ENCODE assay signal across 1 fruit fly cellular context in genomic region chr2L:4118983-4119670, dm6.
TF ChIP-seq lines count a peak whose summit lies in the region.

No protein-coding gene starts in this region.

TF ChIP-seq in whole organism, embryonic, 481 proteins besides CTCF, POLR2A, EP300 and RAD21 (continued from another document and continues in another):
- TF ChIP-seq lov (optimal IDR thresholded peaks at IDR 0.05; lab: Kevin White, UChicago) (no peak), lov (GFP tag; IDR thresholded peaks at IDR 0.05; lab: Robert Waterston, UW) (peak; percentile 84), Nf-YA (GFP tag; IDR thresholded peaks at IDR 0.05; lab: Robert Waterston, UW) (peak; percentile 65), Blimp-1 (GFP tag; optimal IDR thresholded peaks at IDR 0.05; lab: Kevin White, UChicago) (peak; percentile 89), en (GFP tag; optimal IDR thresholded peaks at IDR 0.05; lab: Kevin White, UChicago) (peak; percentile 48), CG14050 (GFP tag; IDR thresholded peaks at IDR 0.05; lab: Robert Waterston, UW) (peak; percentile 68; the same call in 2 of the 3 replicates), CG9215 (GFP tag; IDR thresholded peaks at IDR 0.05; lab: Robert Waterston, UW) (peak; percentile 58; the same call in 1 of the 2 replicates), CG3995 (GFP tag; optimal IDR thresholded peaks at IDR 0.05; lab: Kevin White, UChicago) (no peak), Adf1 (GFP tag; IDR thresholded peaks at IDR 0.05; lab: Robert Waterston, UW) (peak; percentile 27; the same call in 1 of the 2 replicates), Vsx1 (GFP tag; optimal IDR thresholded peaks at IDR 0.05; lab: Kevin White, UChicago) (peak; percentile 48), abd-A (tag; optimal IDR thresholded peaks at IDR 0.05; lab: Kevin White, UChicago) (no peak), Poxn (GFP tag; IDR thresholded peaks at IDR 0.05; lab: Robert Waterston, UW) (no peak), CG17612 (GFP tag; IDR thresholded peaks at IDR 0.05; lab: Robert Waterston, UW) (no peak; the same call in 1 of the 2 replicates), CG7987 (GFP tag; optimal IDR thresholded peaks at IDR 0.05; lab: Kevin White, UChicago) (no peak), mam (GFP tag; optimal IDR thresholded peaks at IDR 0.05; lab: Kevin White, UChicago) (peak; percentile 71), zf30C (GFP tag; optimal IDR thresholded peaks at IDR 0.05; lab: Kevin White, UChicago) (peak; percentile 87), tin (GFP tag; optimal IDR thresholded peaks at IDR 0.05; lab: Kevin White, UChicago) (peak; percentile 77), tna (GFP tag; IDR thresholded peaks at IDR 0.05; lab: Robert Waterston, UW; ENCODE audit: partially characterized antibody) (no peak), CG7271 (tag; optimal IDR thresholded peaks at IDR 0.05; lab: Kevin White, UChicago) (peak; percentile 40), pfk (GFP tag; optimal IDR thresholded peaks at IDR 0.05; lab: Kevin White, UChicago) (no peak), odd (GFP tag; optimal IDR thresholded peaks at IDR 0.05; lab: Kevin White, UChicago) (peak; percentile 53), CG17568 (GFP tag; optimal IDR thresholded peaks at IDR 0.05; lab: Kevin White, UChicago) (peak; percentile 59), CG3726 (GFP tag; IDR thresholded peaks at IDR 0.05; lab: Robert Waterston, UW) (0 out of 3 replicates have a peak, but pooled peaks have one; percentile 70), dpn (GFP tag; optimal IDR thresholded peaks at IDR 0.05; lab: Kevin White, UChicago) (peak; percentile 74 to 77), CG18262 (tag; optimal IDR thresholded peaks at IDR 0.05; lab: Kevin White, UChicago) (peak; percentile 90), HLHmδ (GFP tag; optimal IDR thresholded peaks at IDR 0.05; lab: Kevin White, UChicago) (peak; percentile 67), sim (GFP tag; IDR thresholded peaks at IDR 0.05; lab: Robert Waterston, UW) (peak; percentile 84), zfh2 (GFP tag; optimal IDR thresholded peaks at IDR 0.05; lab: Kevin White, UChicago) (no peak), dm (GFP tag; optimal IDR thresholded peaks at IDR 0.05; lab: Kevin White, UChicago) (peak; percentile 48), crc (GFP tag; optimal IDR thresholded peaks at IDR 0.05; lab: Kevin White, UChicago) (peak; percentile 53), cad (GFP tag; optimal IDR thresholded peaks at IDR 0.05; lab: Kevin White, UChicago) (no peak), CG4328 (GFP tag; optimal IDR thresholded peaks at IDR 0.05; lab: Kevin White, UChicago) (peak; percentile 35), wor (GFP tag; IDR thresholded peaks at IDR 0.05; lab: Robert Waterston, UW) (peak; percentile 47), zen2 (GFP tag; IDR thresholded peaks at IDR 0.05; lab: Robert Waterston, UW; ENCODE audit: partially characterized antibody) (no peak), HmgD (GFP tag; optimal IDR thresholded peaks at IDR 0.05; lab: Kevin White, UChicago) (no peak), CG8765 (GFP tag; IDR thresholded peaks at IDR 0.05; lab: Robert Waterston, UW) (peak; percentile 59; the same call in 1 of the 2 replicates), ATbp (GFP tag; optimal IDR thresholded peaks at IDR 0.05; lab: Kevin White, UChicago) (peak; percentile 76), az2 (GFP tag; optimal IDR thresholded peaks at IDR 0.05; lab: Kevin White, UChicago) (peak; percentile 83), slbo (GFP tag; IDR thresholded peaks at IDR 0.05; lab: Robert Waterston, UW) (peak; percentile 77), CG17328 (GFP tag; IDR thresholded peaks at IDR 0.05; lab: Robert Waterston, UW) (peak; percentile 87), tup (GFP tag; optimal IDR thresholded peaks at IDR 0.05; lab: Kevin White, UChicago) (peak; percentile 54), Ravus (GFP tag; IDR thresholded peaks at IDR 0.05; lab: Robert Waterston, UW) (peak; percentile 26), Ets65A (GFP tag; lab: Kevin White, UChicago) (peak; percentile 80), CG34422 (GFP tag; IDR thresholded peaks at IDR 0.05; lab: Robert Waterston, UW) (peak; percentile 87), eyg (GFP tag; optimal IDR thresholded peaks at IDR 0.05; lab: Kevin White, UChicago) (no peak), Bteb2 (GFP tag; optimal IDR thresholded peaks at IDR 0.05; lab: Kevin White, UChicago) (peak; percentile 32), Gug (GFP tag; IDR thresholded peaks at IDR 0.05; lab: Robert Waterston, UW) (peak; percentile 64; the same call in 3 of the 4 replicates), wek (GFP tag; optimal IDR thresholded peaks at IDR 0.05; lab: Kevin White, UChicago) (no peak), so (GFP tag; IDR thresholded peaks at IDR 0.05; lab: Robert Waterston, UW) (peak; percentile 75; the same call in 2 of the 3 replicates), Fer2 (tag; optimal IDR thresholded peaks at IDR 0.05; lab: Kevin White, UChicago) (peak; percentile 61), Dip2 (GFP tag; IDR thresholded peaks at IDR 0.05; lab: Robert Waterston, UW) (no peak), Ptx1 (GFP tag; IDR thresholded peaks at IDR 0.05; lab: Robert Waterston, UW) (peak; percentile 80), kay (GFP tag; optimal IDR thresholded peaks at IDR 0.05; lab: Kevin White, UChicago) (peak; percentile 65), dimm (GFP tag; IDR thresholded peaks at IDR 0.05; lab: Robert Waterston, UW) (peak; percentile 50; the same call in 1 of the 2 replicates), CG14965 (GFP tag; optimal IDR thresholded peaks at IDR 0.05; lab: Kevin White, UChicago; ENCODE audit: borderline replicate concordance) (peak; percentile 49), CG7372 (GFP tag; IDR thresholded peaks at IDR 0.05; lab: Robert Waterston, UW) (peak; percentile 72), CG10431 (GFP tag; optimal IDR thresholded peaks at IDR 0.05; lab: Kevin White, UChicago) (peak; percentile 75), CG7556 (GFP tag; optimal IDR thresholded peaks at IDR 0.05; lab: Kevin White, UChicago) (peak; percentile 87), CG6854 (GFP tag; optimal IDR thresholded peaks at IDR 0.05; lab: Kevin White, UChicago) (peak; percentile 35), Lim3 (GFP tag; IDR thresholded peaks at IDR 0.05; lab: Robert Waterston, UW) (no peak), CG42726 (GFP tag; IDR thresholded peaks at IDR 0.05; lab: Robert Waterston, UW; ENCODE audit: partially characterized antibody) (no peak), gcm (GFP tag; optimal IDR thresholded peaks at IDR 0.05; lab: Kevin White, UChicago) (peak; percentile 78), ap (GFP tag; IDR thresholded peaks at IDR 0.05; lab: Robert Waterston, UW) (peak; percentile 73; the same call in 1 of the 2 replicates), Tbp (GFP tag; optimal IDR thresholded peaks at IDR 0.05; lab: Kevin White, UChicago) (no peak), CG10267 (tag; optimal IDR thresholded peaks at IDR 0.05; lab: Kevin White, UChicago) (peak; percentile 82), ham (GFP tag; IDR thresholded peaks at IDR 0.05; lab: Robert Waterston, UW) (no peak), CG13424 (tag; optimal IDR thresholded peaks at IDR 0.05; lab: Kevin White, UChicago) (peak; percentile 87), CG10462 (GFP tag; optimal IDR thresholded peaks at IDR 0.05; lab: Kevin White, UChicago) (peak; percentile 73), schlank (tag; optimal IDR thresholded peaks at IDR 0.05; lab: Kevin White, UChicago) (no peak), prd (optimal IDR thresholded peaks at IDR 0.05; lab: Kevin White, UChicago) (no peak), prd (GFP tag; IDR thresholded peaks at IDR 0.05; lab: Robert Waterston, UW) (peak; percentile 91), chm (GFP tag; IDR thresholded peaks at IDR 0.05; lab: Robert Waterston, UW) (peak; percentile 86), CG12744 (GFP tag; optimal IDR thresholded peaks at IDR 0.05; lab: Kevin White, UChicago) (peak; percentile 25), CG4854 (GFP tag; optimal IDR thresholded peaks at IDR 0.05; lab: Kevin White, UChicago) (peak; percentile 64), NfI (GFP tag; optimal IDR thresholded peaks at IDR 0.05; lab: Kevin White, UChicago) (peak; percentile 59), sd (tag; optimal IDR thresholded peaks at IDR 0.05; lab: Kevin White, UChicago) (peak; percentile 26), toy (GFP tag; IDR thresholded peaks at IDR 0.05; lab: Robert Waterston, UW) (peak; percentile 53; the same call in 1 of the 2 replicates), phol (tag; optimal IDR thresholded peaks at IDR 0.05; lab: Kevin White, UChicago) (peak; percentile 87), CG6654 (GFP tag; optimal IDR thresholded peaks at IDR 0.05; lab: Kevin White, UChicago) (peak; percentile 59), CG9609 (GFP tag; optimal IDR thresholded peaks at IDR 0.05; lab: Kevin White, UChicago) (peak; percentile 66), CG16863 (GFP tag; optimal IDR thresholded peaks at IDR 0.05; lab: Kevin White, UChicago) (peak; percentile 63), CG15696 (tag; optimal IDR thresholded peaks at IDR 0.05; lab: Kevin White, UChicago) (peak; percentile 83), CG12104 (GFP tag; optimal IDR thresholded peaks at IDR 0.05; lab: Kevin White, UChicago) (peak; percentile 61), stwl (tag; optimal IDR thresholded peaks at IDR 0.05; lab: Kevin White, UChicago) (peak; percentile 35), CG31388 (GFP tag; optimal IDR thresholded peaks at IDR 0.05; lab: Kevin White, UChicago) (peak; percentile 46), mirr (GFP tag; optimal IDR thresholded peaks at IDR 0.05; lab: Kevin White, UChicago) (no peak), CG10565 (GFP tag; optimal IDR thresholded peaks at IDR 0.05; lab: Kevin White, UChicago) (peak; percentile 32), CG33557 (GFP tag; optimal IDR thresholded peaks at IDR 0.05; lab: Kevin White, UChicago) (peak; percentile 85), CG12942 (GFP tag; optimal IDR thresholded peaks at IDR 0.05; lab: Kevin White, UChicago) (peak; percentile 55), CG7745 (tag; optimal IDR thresholded peaks at IDR 0.05; lab: Kevin White, UChicago) (peak; percentile 54), Sry-δ (GFP tag; optimal IDR thresholded peaks at IDR 0.05; lab: Kevin White, UChicago) (peak; percentile 31), HLH54F (GFP tag; optimal IDR thresholded peaks at IDR 0.05; lab: Kevin White, UChicago) (peak; percentile 37), H15 (GFP tag; IDR thresholded peaks at IDR 0.05; lab: Robert Waterston, UW) (peak; percentile 84), Doc2 (GFP tag; IDR thresholded peaks at IDR 0.05; lab: Robert Waterston, UW) (no peak), Fer1 (GFP tag; optimal IDR thresholded peaks at IDR 0.05; lab: Kevin White, UChicago) (peak; percentile 84), tll (GFP tag; optimal IDR thresholded peaks at IDR 0.05; lab: Kevin White, UChicago) (no peak), dati (GFP tag; IDR thresholded peaks at IDR 0.05; lab: Robert Waterston, UW) (peak; percentile 58), crp (GFP tag; optimal IDR thresholded peaks at IDR 0.05; lab: Kevin White, UChicago) (no peak), Oaz (GFP tag; IDR thresholded peaks at IDR 0.05; lab: Robert Waterston, UW) (peak; percentile 48), Ssrp (tag; optimal IDR thresholded peaks at IDR 0.05; lab: Kevin White, UChicago) (peak; percentile 84), CG11695 (GFP tag; IDR thresholded peaks at IDR 0.05; lab: Robert Waterston, UW) (peak; percentile 84), dan (GFP tag; IDR thresholded peaks at IDR 0.05; lab: Robert Waterston, UW) (peak; percentile 32; the same call in 1 of the 2 replicates), Myb (GFP tag; optimal IDR thresholded peaks at IDR 0.05; lab: Kevin White, UChicago) (peak; percentile 56), nom (GFP tag; optimal IDR thresholded peaks at IDR 0.05; lab: Kevin White, UChicago) (peak; percentile 7), ind (GFP tag; optimal IDR thresholded peaks at IDR 0.05; lab: Kevin White, UChicago) (peak; percentile 71), maf-S (GFP tag; optimal IDR thresholded peaks at IDR 0.05; lab: Kevin White, UChicago) (peak; percentile 60), zfh1 (GFP tag; IDR thresholded peaks at IDR 0.05; lab: Robert Waterston, UW) (peak; percentile 91), ranshi (GFP tag; IDR thresholded peaks at IDR 0.05; lab: Robert Waterston, UW) (peak; percentile 79), ac (GFP tag; optimal IDR thresholded peaks at IDR 0.05; lab: Kevin White, UChicago) (peak; percentile 54), lilli (GFP tag; optimal IDR thresholded peaks at IDR 0.05; lab: Kevin White, UChicago) (peak; percentile 75), CG32767 (GFP tag; IDR thresholded peaks at IDR 0.05; lab: Robert Waterston, UW) (peak; percentile 64), CG1647 (GFP tag; optimal IDR thresholded peaks at IDR 0.05; lab: Kevin White, UChicago) (peak; percentile 48), Rx (GFP tag; IDR thresholded peaks at IDR 0.05; lab: Robert Waterston, UW) (peak; percentile 79), sob (GFP tag; IDR thresholded peaks at IDR 0.05; lab: Robert Waterston, UW) (peak; percentile 72), gce (GFP tag; IDR thresholded peaks at IDR 0.05; lab: Robert Waterston, UW) (peak; percentile 88), GATAe (GFP tag; conservative IDR thresholded peaks at IDR 0.05; lab: Robert Waterston, UW) (peak; percentile 25; the same call in 1 of the 2 replicates), Taf1 (GFP tag; IDR thresholded peaks at IDR 0.05; lab: Robert Waterston, UW) (0 out of 2 replicates have a peak, but pooled peaks have one; percentile 35), unc-4 (GFP tag; IDR thresholded peaks at IDR 0.05; lab: Robert Waterston, UW; ENCODE audit: partially characterized antibody) (no peak), Dll (GFP tag; IDR thresholded peaks at IDR 0.05; lab: Robert Waterston, UW; ENCODE audit: partially characterized antibody) (no peak), E2f1 (GFP tag; IDR thresholded peaks at IDR 0.05; lab: Robert Waterston, UW) (peak; percentile 74), fd3F (GFP tag; optimal IDR thresholded peaks at IDR 0.05; lab: Kevin White, UChicago) (peak; percentile 17), bowl (GFP tag; IDR thresholded peaks at IDR 0.05; lab: Robert Waterston, UW) (no peak), CG13123 (GFP tag; optimal IDR thresholded peaks at IDR 0.05; lab: Kevin White, UChicago) (peak; percentile 48), grau (tag; optimal IDR thresholded peaks at IDR 0.05; lab: Kevin White, UChicago) (peak; percentile 74), Kr (GFP tag; optimal IDR thresholded peaks at IDR 0.05; lab: Kevin White, UChicago) (peak; percentile 58), CG13287 (GFP tag; IDR thresholded peaks at IDR 0.05; lab: Robert Waterston, UW; ENCODE audit: partially characterized antibody) (no peak), CG17385 (GFP tag; optimal IDR thresholded peaks at IDR 0.05; lab: Kevin White, UChicago) (peak; percentile 73), NFAT (GFP tag; IDR thresholded peaks at IDR 0.05; lab: Robert Waterston, UW) (peak; percentile 21; the same call in 1 of the 2 replicates), CG16815 (GFP tag; optimal IDR thresholded peaks at IDR 0.05; lab: Kevin White, UChicago) (peak; percentile 82), ems (GFP tag; optimal IDR thresholded peaks at IDR 0.05; lab: Kevin White, UChicago) (peak; percentile 71), CG17186 (GFP tag; optimal IDR thresholded peaks at IDR 0.05; lab: Kevin White, UChicago) (peak; percentile 35)
